Worm (Caenorhabditis elegans): ENCODE data around the gene lin-15A.
A peak's percentile ranks its signal among the peaks of the same experiment; 100 is the strongest.

lin-15A gene

ce11 chrX:15725566-15726173, 6.1 kb upstream of the lin-15A start, which contains the start of gene lin-15B:
Gene lin-15B, plus strand, starts transcription at chrX:15726123.
- TF ChIP-seq snpc-4 (tag; optimal IDR thresholded peaks at IDR 0.05), result no peak
- TF ChIP-seq ceh-28 (tag; optimal IDR thresholded peaks at IDR 0.05), result no peak
- TF ChIP-seq lin-15B (tag; optimal IDR thresholded peaks at IDR 0.05), result peak; percentile 74
- TF ChIP-seq pha-4 (tag; optimal IDR thresholded peaks at IDR 0.05), result no peak

DNA sequence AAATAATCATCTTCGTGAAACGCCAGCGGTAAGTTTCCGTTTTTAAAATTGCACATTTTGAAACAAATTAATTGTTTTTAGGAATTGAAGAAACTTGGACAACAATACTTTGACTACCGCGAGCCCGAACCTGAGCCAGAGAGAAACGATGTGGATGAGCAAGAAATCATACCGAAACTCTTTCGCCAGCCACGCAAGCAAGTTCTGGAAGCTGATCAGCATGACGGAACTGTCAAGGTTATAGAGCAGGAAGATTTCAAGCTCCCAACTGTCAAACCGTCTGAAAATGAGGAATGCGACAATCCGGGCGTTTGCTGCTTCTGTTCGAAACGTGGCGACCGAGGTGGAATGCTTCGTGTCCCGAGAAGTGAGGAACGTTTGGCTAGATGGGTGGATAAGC, 1.4 kb upstream of the lin-15A start:
- TF ChIP-seq ceh-82 (tag; optimal IDR thresholded peaks at IDR 0.05), result no peak
- no peak for TF ChIP-seq ztf-4 (tag; optimal IDR thresholded peaks at IDR 0.05)
- TF ChIP-seq elt-3 (tag; optimal IDR thresholded peaks at IDR 0.05), result no peak
- no peak for TF ChIP-seq pha-4 (tag; optimal IDR thresholded peaks at IDR 0.05)
- no peak for TF ChIP-seq elt-2 (tag; optimal IDR thresholded peaks at IDR 0.05)
- TF ChIP-seq zag-1 (tag; optimal IDR thresholded peaks at IDR 0.05), result no peak
- no peak for TF ChIP-seq ceh-9 (tag; optimal IDR thresholded peaks at IDR 0.05)
- TF ChIP-seq nhr-23 (tag; optimal IDR thresholded peaks at IDR 0.05), result no peak
- no peak for TF ChIP-seq nhr-43 (tag; optimal IDR thresholded peaks at IDR 0.05; ENCODE audit: poor library complexity, severe bottlenecking)
- no peak for TF ChIP-seq nhr-25 (tag; optimal IDR thresholded peaks at IDR 0.05)
- TF ChIP-seq ceh-16 (tag; optimal IDR thresholded peaks at IDR 0.05), result no peak

- TF ChIP-seq nfya-1 (tag; optimal IDR thresholded peaks at IDR 0.05; ENCODE audit: insufficient read depth) (no peak), ztf-4 (tag; optimal IDR thresholded peaks at IDR 0.05) (no peak), elt-2 (tag; optimal IDR thresholded peaks at IDR 0.05) (peak; percentile 48), fos-1 (tag; optimal IDR thresholded peaks at IDR 0.05) (no peak), mdl-1 (tag; optimal IDR thresholded peaks at IDR 0.05) (no peak), ZK546.5 (tag; optimal IDR thresholded peaks at IDR 0.05) (no peak), ceh-9 (tag; optimal IDR thresholded peaks at IDR 0.05) (no peak), daf-12 (tag; optimal IDR thresholded peaks at IDR 0.05) (no peak), R02D3.7 (tag; optimal IDR thresholded peaks at IDR 0.05) (peak; percentile 60), ceh-82 (tag; optimal IDR thresholded peaks at IDR 0.05) (peak; percentile 72), ceh-16 (tag; optimal IDR thresholded peaks at IDR 0.05) (no peak), nhr-76 (tag; optimal IDR thresholded peaks at IDR 0.05) (no peak), unc-39 (tag; optimal IDR thresholded peaks at IDR 0.05) (no peak), lin-15B (tag; optimal IDR thresholded peaks at IDR 0.05) (peak; percentile 59), elt-1 (tag; optimal IDR thresholded peaks at IDR 0.05) (no peak), ztf-11 (tag; optimal IDR thresholded peaks at IDR 0.05) (no peak), nhr-11 (tag; optimal IDR thresholded peaks at IDR 0.05) (no peak), nhr-23 (tag; optimal IDR thresholded peaks at IDR 0.05) (peak; percentile 84), nhr-77 (tag; optimal IDR thresholded peaks at IDR 0.05) (peak; percentile 85), sea-2 (GFP tag; optimal IDR thresholded peaks at IDR 0.05) (no peak), eor-1 (tag; optimal IDR thresholded peaks at IDR 0.05) (no peak), nhr-12 (tag; optimal IDR thresholded peaks at IDR 0.05) (no peak), ama-1 (optimal IDR thresholded peaks at IDR 0.05) (no peak), nhr-43 (tag; optimal IDR thresholded peaks at IDR 0.05; ENCODE audit: poor library complexity, severe bottlenecking) (peak; percentile 92), egl-27 (tag; optimal IDR thresholded peaks at IDR 0.05) (peak; percentile 4), aly-2 (tag; optimal IDR thresholded peaks at IDR 0.05) (no peak), elt-3 (tag; optimal IDR thresholded peaks at IDR 0.05) (no peak), nhr-28 (tag; optimal IDR thresholded peaks at IDR 0.05) (no peak), tbx-2 (tag; optimal IDR thresholded peaks at IDR 0.05) (peak; percentile 82), lin-39 (tag; optimal IDR thresholded peaks at IDR 0.05) (peak; percentile 46), skn-1 (tag; optimal IDR thresholded peaks at IDR 0.05) (peak; percentile 70), fkh-10 (GFP tag; optimal IDR thresholded peaks at IDR 0.05) (no peak), hmg-11 (tag; optimal IDR thresholded peaks at IDR 0.05) (peak; percentile 85), ceh-28 (tag; optimal IDR thresholded peaks at IDR 0.05) (peak; percentile 97), nhr-67 (tag; optimal IDR thresholded peaks at IDR 0.05) (no peak), mml-1 (tag; optimal IDR thresholded peaks at IDR 0.05) (no peak), jun-1 (tag; optimal IDR thresholded peaks at IDR 0.05) (peak; percentile 91), nhr-237 (tag; optimal IDR thresholded peaks at IDR 0.05) (no peak), lsy-12 (tag; optimal IDR thresholded peaks at IDR 0.05) (peak; percentile 65), egl-5 (tag; optimal IDR thresholded peaks at IDR 0.05) (peak; percentile 47), pqm-1 (tag; optimal IDR thresholded peaks at IDR 0.05) (peak; percentile 47), fkh-2 (tag; optimal IDR thresholded peaks at IDR 0.05) (no peak), zag-1 (tag; optimal IDR thresholded peaks at IDR 0.05) (no peak), snpc-4 (tag; optimal IDR thresholded peaks at IDR 0.05) (peak; percentile 85), unc-62 (GFP tag; optimal IDR thresholded peaks at IDR 0.05) (no peak), nhr-25 (tag; optimal IDR thresholded peaks at IDR 0.05) (peak; percentile 84), pha-4 (tag; optimal IDR thresholded peaks at IDR 0.05) (peak; percentile 86)
Measured at ce11 chrX:15736419-15736818, 4.7 kb downstream of the lin-15A start.
